Fruit fly (Drosophila melanogaster): Measurements from ENCODE around the gene Dci.

Gene Dci

dm6 chr3L:813911-814310 is 37.2 kb upstream of the Dci start:
- TF ChIP-seq CG5204 (GFP tag; optimal IDR thresholded peaks at IDR 0.05), result no peak
- TF ChIP-seq CG11617 (GFP tag; optimal IDR thresholded peaks at IDR 0.05), result no peak
- no peak for TF ChIP-seq bab1 (GFP tag; optimal IDR thresholded peaks at IDR 0.05)
- no peak for TF ChIP-seq toe (GFP tag; optimal IDR thresholded peaks at IDR 0.05)
- TF ChIP-seq ovo (GFP tag; optimal IDR thresholded peaks at IDR 0.05), result no peak
- no peak for TF ChIP-seq CG14711 (tag; optimal IDR thresholded peaks at IDR 0.05)
- no peak for TF ChIP-seq CG33017 (tag; optimal IDR thresholded peaks at IDR 0.05)
- TF ChIP-seq Crg-1 (GFP tag; optimal IDR thresholded peaks at IDR 0.05), result no peak
- TF ChIP-seq tj (GFP tag; optimal IDR thresholded peaks at IDR 0.05), result no peak
- no peak for TF ChIP-seq CG12768 (GFP tag; optimal IDR thresholded peaks at IDR 0.05)
- no peak for TF ChIP-seq CG7045 (GFP tag; optimal IDR thresholded peaks at IDR 0.05)
- TF ChIP-seq Clk (GFP tag; optimal IDR thresholded peaks at IDR 0.05), result no peak
- TF ChIP-seq Mnt (GFP tag; optimal IDR thresholded peaks at IDR 0.05), result no peak
- no peak for TF ChIP-seq Hr96 (GFP tag; optimal IDR thresholded peaks at IDR 0.05)
- TF ChIP-seq cic (GFP tag; optimal IDR thresholded peaks at IDR 0.05), result no peak
- TF ChIP-seq kay (GFP tag; ENCODE audit: borderline replicate concordance), result no peak
- TF ChIP-seq cnc (optimal IDR thresholded peaks at IDR 0.05), result no peak

- TF ChIP-seq Mnt (GFP tag; optimal IDR thresholded peaks at IDR 0.05), result no peak
- TF ChIP-seq Clk (GFP tag; optimal IDR thresholded peaks at IDR 0.05), result no peak
Measured at dm6 chr3L:815234-816200, 35.6 kb upstream of the Dci start.

dm6 chr3L:817708-818107 is 33.4 kb upstream of the Dci start:
- TF ChIP-seq toe (GFP tag; optimal IDR thresholded peaks at IDR 0.05), result no peak
- TF ChIP-seq kay (GFP tag; ENCODE audit: borderline replicate concordance), result no peak
- no peak for TF ChIP-seq CG5204 (GFP tag; optimal IDR thresholded peaks at IDR 0.05)
- TF ChIP-seq CG12768 (GFP tag; optimal IDR thresholded peaks at IDR 0.05), result no peak
- TF ChIP-seq pad (GFP tag; optimal IDR thresholded peaks at IDR 0.05), result no peak
- TF ChIP-seq Mnt (GFP tag; optimal IDR thresholded peaks at IDR 0.05), result no peak
- no peak for TF ChIP-seq CG33017 (tag; optimal IDR thresholded peaks at IDR 0.05)
- no peak for TF ChIP-seq cnc (optimal IDR thresholded peaks at IDR 0.05)
- TF ChIP-seq ovo (GFP tag; optimal IDR thresholded peaks at IDR 0.05), result no peak
- TF ChIP-seq CG7101 (tag; optimal IDR thresholded peaks at IDR 0.05), result no peak
- no peak for TF ChIP-seq CG14711 (tag; optimal IDR thresholded peaks at IDR 0.05)
- no peak for TF ChIP-seq CG7045 (GFP tag; optimal IDR thresholded peaks at IDR 0.05)
- TF ChIP-seq cic (GFP tag; optimal IDR thresholded peaks at IDR 0.05), result no peak
- no peak for TF ChIP-seq Crg-1 (GFP tag; optimal IDR thresholded peaks at IDR 0.05)
- TF ChIP-seq Hr96 (GFP tag; optimal IDR thresholded peaks at IDR 0.05), result no peak
- no peak for TF ChIP-seq tj (GFP tag; optimal IDR thresholded peaks at IDR 0.05)
- TF ChIP-seq Clk (GFP tag; optimal IDR thresholded peaks at IDR 0.05), result no peak
- no peak for TF ChIP-seq bab1 (GFP tag; optimal IDR thresholded peaks at IDR 0.05)
- TF ChIP-seq CG11617 (GFP tag; optimal IDR thresholded peaks at IDR 0.05), result no peak
- no peak for TF ChIP-seq CG1620 (GFP tag; optimal IDR thresholded peaks at IDR 0.05)

dm6 chr3L:818438-819138 is 32.6 kb upstream of the Dci start:
- no peak for TF ChIP-seq cnc (optimal IDR thresholded peaks at IDR 0.05)
- TF ChIP-seq Mnt (GFP tag; optimal IDR thresholded peaks at IDR 0.05), result no peak
- no peak for TF ChIP-seq CG14711 (tag; optimal IDR thresholded peaks at IDR 0.05)
- TF ChIP-seq CG7045 (GFP tag; optimal IDR thresholded peaks at IDR 0.05), result no peak
- no peak for TF ChIP-seq CG33017 (tag; optimal IDR thresholded peaks at IDR 0.05)
- no peak for TF ChIP-seq tj (GFP tag; optimal IDR thresholded peaks at IDR 0.05)
- no peak for TF ChIP-seq pad (GFP tag; optimal IDR thresholded peaks at IDR 0.05)
- no peak for TF ChIP-seq Clk (GFP tag; optimal IDR thresholded peaks at IDR 0.05)
- no peak for TF ChIP-seq CG7101 (tag; optimal IDR thresholded peaks at IDR 0.05)
- TF ChIP-seq kay (GFP tag; ENCODE audit: borderline replicate concordance), result no peak
- no peak for TF ChIP-seq CG5204 (GFP tag; optimal IDR thresholded peaks at IDR 0.05)
- no peak for TF ChIP-seq CG12768 (GFP tag; optimal IDR thresholded peaks at IDR 0.05)
- no peak for TF ChIP-seq toe (GFP tag; optimal IDR thresholded peaks at IDR 0.05)
- no peak for TF ChIP-seq bab1 (GFP tag; optimal IDR thresholded peaks at IDR 0.05)
- no peak for TF ChIP-seq Crg-1 (GFP tag; optimal IDR thresholded peaks at IDR 0.05)
- no peak for TF ChIP-seq ovo (GFP tag; optimal IDR thresholded peaks at IDR 0.05)

dm6 chr3L:819297-819886 is 31.8 kb upstream of the Dci start:
- TF ChIP-seq CG33017 (tag; optimal IDR thresholded peaks at IDR 0.05) (no peak), Hr96 (GFP tag; optimal IDR thresholded peaks at IDR 0.05) (no peak), CG5204 (GFP tag; optimal IDR thresholded peaks at IDR 0.05) (no peak), CG7101 (tag; optimal IDR thresholded peaks at IDR 0.05) (no peak), bab1 (GFP tag; optimal IDR thresholded peaks at IDR 0.05) (no peak), kay (GFP tag; ENCODE audit: borderline replicate concordance) (no peak), ovo (GFP tag; optimal IDR thresholded peaks at IDR 0.05) (no peak), toe (GFP tag; optimal IDR thresholded peaks at IDR 0.05) (no peak), CG11617 (GFP tag; optimal IDR thresholded peaks at IDR 0.05) (no peak), cic (GFP tag; optimal IDR thresholded peaks at IDR 0.05) (no peak), Clk (GFP tag; optimal IDR thresholded peaks at IDR 0.05) (no peak), CG7045 (GFP tag; optimal IDR thresholded peaks at IDR 0.05) (no peak)

Data from whole organism, adult.